Worm (Caenorhabditis elegans) whole organism, midembryonic: ENCODE measurements around the gene srbc-17.

Experiments
- T22C8.4 ChIP-seq: fragments of 200-800 bp; sonication (Bioruptor generic); IDR thresholded peaks from 2 replicates; pipeline ENCODE4 v1.3.6; 2022; ENCODE audit warnings: missing genetic modification characterization, missing compliant biosample characterization
- cog-1 ChIP-seq: sonication (generic microtip); optimal IDR thresholded peaks from 2 replicates; lab custom pipeline; 2016; ENCODE audit warnings: missing genetic modification characterization, missing compliant biosample characterization
- flt-1 ChIP-seq: fragments of 200-800 bp; sonication (Bioruptor generic); IDR thresholded peaks from 2 replicates; pipeline ENCODE4 v1.3.6; 2022; ENCODE audit warnings: missing genetic modification characterization, missing compliant biosample characterization
- klf-2 ChIP-seq: fragments of 200-800 bp; sonication (Bioruptor generic); conservative IDR thresholded peaks from 2 replicates; pipeline ENCODE4 v1.3.6; 2022; ENCODE audit warnings: missing genetic modification reagents, missing genetic modification characterization, missing compliant biosample characterization
- med-1 ChIP-seq: sonication (generic microtip); optimal IDR thresholded peaks from 2 replicates; lab custom pipeline; 2017; ENCODE audit warnings: missing genetic modification characterization, mild to moderate bottlenecking, missing compliant biosample characterization, antibody characterized with exemption, missing genetic modification reagents; ENCODE audit not compliant: insufficient read depth
- ref-1 ChIP-seq: fragments of 200-800 bp; sonication (Bioruptor generic); conservative IDR thresholded peaks from 2 replicates; pipeline ENCODE4 v1.3.6; 2022; ENCODE audit warnings: missing genetic modification reagents, missing genetic modification characterization, missing compliant biosample characterization
- tab-1 ChIP-seq: fragments of 200-800 bp; sonication (Bioruptor generic); IDR thresholded peaks from 2 replicates; pipeline ENCODE4 v1.3.6; 2022; ENCODE audit warnings: missing genetic modification characterization, missing compliant biosample characterization
- ztf-23 ChIP-seq: fragments of 200-800 bp; sonication (Bioruptor generic); IDR thresholded peaks from 2 replicates; pipeline ENCODE4 v1.3.6; 2022; ENCODE audit warnings: missing genetic modification reagents, missing genetic modification characterization, missing compliant biosample characterization
- ztf-29 ChIP-seq: fragments of 200-800 bp; sonication (Bioruptor generic); IDR thresholded peaks from 2 replicates; pipeline ENCODE4 v1.3.6; 2022; ENCODE audit warnings: missing genetic modification reagents, missing genetic modification characterization, missing compliant biosample characterization

srbc-17 gene

DNA sequence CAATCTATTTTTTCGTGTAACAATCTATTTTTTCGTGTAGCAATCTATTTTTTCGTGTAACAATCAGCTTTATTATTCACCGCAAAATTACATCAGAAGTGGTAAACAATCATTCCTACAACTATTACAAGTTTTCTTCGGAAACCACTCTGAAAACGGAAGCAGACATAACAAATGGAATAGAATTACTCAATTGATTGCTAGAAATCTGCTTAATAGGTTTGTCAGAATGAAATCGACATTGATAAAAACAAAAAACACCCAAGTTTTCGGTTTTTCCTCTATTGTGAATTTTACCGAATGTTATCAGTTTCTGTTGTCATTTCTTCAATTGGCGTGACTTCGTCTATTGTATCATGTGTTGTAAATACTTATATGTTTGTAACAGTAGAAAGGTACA is 30.7 kb upstream of the srbc-17 start, which contains the start of gene srbc-20:
Gene srbc-20 (plus strand): TSS at position 301 of the 400 bp plus-strand sequence.
- TF ChIP-seq ztf-23 (GFP tag; lab: Robert Waterston, UW) (no peak), cog-1 (tag; lab: Kevin White, UChicago) (no peak), ref-1 (GFP tag; lab: Robert Waterston, UW) (no peak), flt-1 (GFP tag; lab: Robert Waterston, UW) (no peak), klf-2 (GFP tag; lab: Robert Waterston, UW) (no peak), T22C8.4 (GFP tag; lab: Robert Waterston, UW) (no peak), med-1 (GFP tag; lab: Kevin White, UChicago) (no peak), tab-1 (no peak), ztf-29 (GFP tag; lab: Robert Waterston, UW) (no peak)

DNA sequence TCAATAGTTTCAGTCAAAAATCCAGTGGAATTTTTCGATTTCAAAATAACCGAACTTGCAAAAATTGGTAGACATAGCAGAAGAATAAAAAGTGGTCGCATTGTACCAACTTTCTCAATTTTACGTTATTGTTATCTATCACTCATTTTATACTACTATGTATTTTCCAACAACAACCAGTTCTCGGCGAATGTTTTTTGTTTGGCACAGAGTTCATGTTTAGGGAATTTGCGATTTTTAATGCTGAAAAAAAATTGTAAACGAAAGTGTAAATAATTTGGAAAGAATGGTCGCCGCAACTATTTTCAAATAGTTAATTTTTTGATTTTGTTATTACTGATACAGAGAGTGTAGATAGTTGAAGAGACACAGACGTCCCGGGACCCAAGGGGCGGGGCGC is 28.1 kb upstream of the srbc-17 start, which contains the start of gene C45H4.21:
Gene C45H4.21 (minus strand): TSS at position 101 of the 400 bp plus-strand sequence.
- TF ChIP-seq med-1 (GFP tag; lab: Kevin White, UChicago) (no peak), tab-1 (no peak), flt-1 (GFP tag; lab: Robert Waterston, UW) (no peak), ztf-23 (GFP tag; lab: Robert Waterston, UW) (no peak), ztf-29 (GFP tag; lab: Robert Waterston, UW) (no peak), ref-1 (GFP tag; lab: Robert Waterston, UW) (no peak), T22C8.4 (GFP tag; lab: Robert Waterston, UW) (no peak), klf-2 (GFP tag; lab: Robert Waterston, UW) (no peak), cog-1 (tag; lab: Kevin White, UChicago) (no peak)

DNA sequence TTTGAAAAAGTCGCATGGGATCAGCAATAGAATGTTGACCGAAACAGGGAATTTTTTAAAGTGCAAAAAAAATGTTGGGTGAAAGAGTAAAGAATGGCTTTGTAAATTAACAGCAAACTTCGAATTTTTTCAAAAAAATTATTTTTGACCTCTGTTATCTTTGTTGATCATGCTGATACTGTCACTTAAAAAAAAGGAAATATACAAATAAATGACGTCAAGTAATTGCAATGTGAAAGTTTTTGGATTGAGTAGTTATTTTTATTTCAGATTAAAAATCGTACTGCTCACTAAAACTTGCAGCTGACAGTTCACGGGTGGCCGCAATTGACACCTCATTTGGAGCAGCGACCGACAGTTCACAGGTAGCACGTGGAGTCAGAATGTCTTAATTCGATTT is 26.6 kb upstream of the srbc-17 start, which contains the start of gene C45H4.13:
Gene C45H4.13 (minus strand): TSS at position 101 of the 400 bp plus-strand sequence.
- TF ChIP-seq tab-1 (no peak), ztf-29 (GFP tag; lab: Robert Waterston, UW) (no peak), med-1 (GFP tag; lab: Kevin White, UChicago) (no peak), ztf-23 (GFP tag; lab: Robert Waterston, UW) (no peak), klf-2 (GFP tag; lab: Robert Waterston, UW) (no peak), ref-1 (GFP tag; lab: Robert Waterston, UW) (no peak), T22C8.4 (GFP tag; lab: Robert Waterston, UW) (no peak), flt-1 (GFP tag; lab: Robert Waterston, UW) (no peak), cog-1 (tag; lab: Kevin White, UChicago) (no peak)

DNA sequence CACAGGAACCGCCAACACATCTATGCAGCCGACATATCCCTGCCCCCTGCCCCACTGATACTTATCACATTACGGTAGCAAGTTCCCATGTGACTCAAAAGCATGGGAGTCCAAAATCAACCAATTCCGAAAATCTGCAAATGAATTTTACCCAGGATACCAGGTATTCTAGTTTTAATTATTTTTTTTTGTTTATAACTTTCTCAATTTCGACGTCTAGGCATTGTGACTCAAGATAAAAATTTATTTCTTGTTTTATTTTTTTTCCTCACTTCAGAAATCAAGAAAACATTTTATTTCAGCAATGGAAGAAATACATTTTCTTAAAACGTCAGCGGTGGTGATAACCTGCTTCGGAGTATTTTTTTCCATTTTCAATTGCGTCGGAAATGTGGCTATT is 26.1 kb upstream of the srbc-17 start, which contains the start of gene srbc-24:
Gene srbc-24 (plus strand): TSS at position 301 of the 400 bp plus-strand sequence.
- TF ChIP-seq med-1 (GFP tag; lab: Kevin White, UChicago) (no peak), ref-1 (GFP tag; lab: Robert Waterston, UW) (no peak), cog-1 (tag; lab: Kevin White, UChicago) (no peak), klf-2 (GFP tag; lab: Robert Waterston, UW) (no peak), T22C8.4 (GFP tag; lab: Robert Waterston, UW) (no peak), tab-1 (no peak), ztf-23 (GFP tag; lab: Robert Waterston, UW) (no peak), flt-1 (GFP tag; lab: Robert Waterston, UW) (no peak), ztf-29 (GFP tag; lab: Robert Waterston, UW) (no peak)

DNA sequence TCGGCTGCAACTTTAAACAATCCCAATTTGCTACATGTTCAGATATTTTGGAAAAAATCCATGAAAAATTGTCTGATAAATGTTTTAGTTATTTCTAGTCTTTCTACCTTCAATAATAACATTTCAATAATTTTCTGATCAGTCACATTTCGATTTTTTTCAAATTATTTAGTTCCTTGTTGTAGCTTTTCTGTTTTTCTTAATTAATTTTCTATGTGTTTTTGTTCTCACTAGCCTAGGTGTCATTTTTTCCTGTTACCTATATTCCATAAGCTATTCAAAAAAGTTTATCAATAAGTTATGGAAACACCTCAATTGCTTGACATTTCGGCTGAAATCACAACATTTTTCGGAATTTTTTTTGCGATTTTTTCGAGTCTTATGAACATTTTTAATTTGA is 24.2 kb upstream of the srbc-17 start, which contains the start of gene srbc-23:
Gene srbc-23 (plus strand): TSS at position 301 of the 400 bp plus-strand sequence.
- TF ChIP-seq klf-2 (GFP tag; lab: Robert Waterston, UW) (no peak), T22C8.4 (GFP tag; lab: Robert Waterston, UW) (no peak), med-1 (GFP tag; lab: Kevin White, UChicago) (no peak), ztf-23 (GFP tag; lab: Robert Waterston, UW) (no peak), ztf-29 (GFP tag; lab: Robert Waterston, UW) (no peak), flt-1 (GFP tag; lab: Robert Waterston, UW) (no peak), ref-1 (GFP tag; lab: Robert Waterston, UW) (no peak), cog-1 (tag; lab: Kevin White, UChicago) (no peak), tab-1 (no peak)

DNA sequence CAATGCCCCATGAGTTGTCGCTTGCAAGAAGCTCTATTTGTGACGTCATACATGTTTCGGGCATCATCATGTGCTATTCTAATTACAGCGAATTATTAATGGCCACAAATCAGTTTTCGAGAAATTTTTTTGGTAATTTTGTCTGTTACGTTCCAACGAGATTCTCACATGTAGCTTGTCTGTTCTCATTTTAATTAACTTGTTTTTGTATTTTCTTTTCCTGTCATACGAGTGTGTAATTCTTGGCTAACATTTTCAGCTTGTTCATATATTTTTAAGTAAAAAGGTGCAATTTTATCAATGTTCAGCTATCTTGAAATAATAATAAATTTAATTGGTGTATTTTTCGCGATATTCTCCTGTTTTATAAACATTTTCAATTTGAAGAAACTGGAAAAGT is 22.3 kb upstream of the srbc-17 start, which contains the start of gene srbc-21:
Gene srbc-21 (plus strand): TSS at position 301 of the 400 bp plus-strand sequence.
- TF ChIP-seq ref-1 (GFP tag; lab: Robert Waterston, UW): no peak
- TF ChIP-seq ztf-23 (GFP tag; lab: Robert Waterston, UW): no peak
- TF ChIP-seq klf-2 (GFP tag; lab: Robert Waterston, UW): no peak
- no peak for TF ChIP-seq T22C8.4 (GFP tag; lab: Robert Waterston, UW)
- TF ChIP-seq tab-1: no peak
- TF ChIP-seq cog-1 (tag; lab: Kevin White, UChicago): no peak
- TF ChIP-seq ztf-29 (GFP tag; lab: Robert Waterston, UW): no peak
- TF ChIP-seq med-1 (GFP tag; lab: Kevin White, UChicago): no peak
- TF ChIP-seq flt-1 (GFP tag; lab: Robert Waterston, UW): no peak

DNA sequence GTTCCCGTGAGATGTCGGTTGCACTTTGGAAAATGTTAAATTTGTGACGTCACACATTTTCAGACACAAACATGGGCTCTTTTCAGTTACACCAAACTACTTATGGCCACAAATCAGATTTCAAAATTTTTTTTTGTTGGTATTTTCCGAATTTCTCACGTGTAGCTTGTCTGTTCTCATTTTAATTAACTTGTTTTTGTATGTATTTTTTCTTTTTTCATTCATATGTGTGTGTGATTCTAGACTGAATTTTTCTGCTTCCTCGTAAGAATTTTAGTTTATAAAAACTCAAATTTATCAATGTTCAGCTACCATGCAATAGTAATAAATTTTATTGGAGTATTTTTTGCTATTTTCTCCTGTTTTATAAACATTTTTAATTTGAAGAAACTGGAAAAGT is 20.7 kb upstream of the srbc-17 start, which contains the start of gene srbc-22:
Gene srbc-22 (plus strand): TSS at position 301 of the 400 bp plus-strand sequence.
- TF ChIP-seq T22C8.4 (GFP tag; lab: Robert Waterston, UW): no peak
- TF ChIP-seq ztf-23 (GFP tag; lab: Robert Waterston, UW): no peak
- TF ChIP-seq med-1 (GFP tag; lab: Kevin White, UChicago): no peak
- no peak for TF ChIP-seq ztf-29 (GFP tag; lab: Robert Waterston, UW)
- TF ChIP-seq flt-1 (GFP tag; lab: Robert Waterston, UW): no peak
- no peak for TF ChIP-seq ref-1 (GFP tag; lab: Robert Waterston, UW)
- no peak for TF ChIP-seq tab-1
- no peak for TF ChIP-seq klf-2 (GFP tag; lab: Robert Waterston, UW)

DNA sequence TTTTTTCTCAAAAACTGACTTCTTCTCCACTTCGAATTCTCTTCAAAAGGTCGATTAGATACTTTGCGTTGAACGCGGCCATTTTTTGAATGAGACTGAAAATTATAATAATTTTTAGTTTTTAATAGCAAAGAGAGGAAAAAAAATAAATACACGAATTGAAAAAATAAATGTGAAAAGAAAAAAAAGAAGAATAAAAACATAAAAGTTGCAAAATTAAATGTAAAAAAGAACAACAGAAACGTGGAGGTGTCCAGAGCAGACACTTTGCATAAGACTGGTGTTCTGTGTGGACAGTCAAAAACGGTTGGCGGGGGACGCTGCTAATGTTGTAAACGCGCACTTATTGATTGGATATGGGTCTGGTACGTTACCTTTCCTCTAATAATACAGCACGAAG is 18.2 kb upstream of the srbc-17 start, which contains the start of gene C45H4.14:
Gene C45H4.14 (minus strand): TSS at position 101 of the 400 bp plus-strand sequence.
- TF ChIP-seq flt-1 (GFP tag; lab: Robert Waterston, UW): no peak

DNA sequence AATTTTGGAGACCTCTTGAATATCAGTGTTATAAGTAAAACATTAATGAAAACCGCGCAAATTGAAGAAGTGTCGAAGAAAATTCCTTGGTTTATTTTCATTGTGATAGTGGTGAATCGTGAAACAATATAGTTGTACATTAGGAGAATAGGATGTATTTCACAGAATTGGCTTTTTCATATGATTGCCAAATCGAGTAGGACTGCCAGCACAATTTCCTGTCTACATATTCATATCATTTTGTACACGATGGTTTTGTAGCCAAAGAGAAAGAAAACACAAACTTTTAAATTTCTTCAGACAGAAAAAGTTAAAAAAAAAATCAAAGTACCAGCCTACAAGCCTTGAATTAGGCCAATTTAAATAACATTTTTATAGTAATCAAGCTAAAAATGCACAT is 13.8 kb upstream of the srbc-17 start, which contains the start of gene str-255:
Gene str-255 (minus strand): TSS at position 101 of the 400 bp plus-strand sequence.
- TF ChIP-seq klf-2 (GFP tag; lab: Robert Waterston, UW): no peak
- no peak for TF ChIP-seq cog-1 (tag; lab: Kevin White, UChicago)
- TF ChIP-seq flt-1 (GFP tag; lab: Robert Waterston, UW): no peak
- no peak for TF ChIP-seq med-1 (GFP tag; lab: Kevin White, UChicago)
- TF ChIP-seq ref-1 (GFP tag; lab: Robert Waterston, UW): no peak
